Fruit fly (Drosophila melanogaster): ENCODE data around the gene CG4615.

The CG4615 gene

DNA sequence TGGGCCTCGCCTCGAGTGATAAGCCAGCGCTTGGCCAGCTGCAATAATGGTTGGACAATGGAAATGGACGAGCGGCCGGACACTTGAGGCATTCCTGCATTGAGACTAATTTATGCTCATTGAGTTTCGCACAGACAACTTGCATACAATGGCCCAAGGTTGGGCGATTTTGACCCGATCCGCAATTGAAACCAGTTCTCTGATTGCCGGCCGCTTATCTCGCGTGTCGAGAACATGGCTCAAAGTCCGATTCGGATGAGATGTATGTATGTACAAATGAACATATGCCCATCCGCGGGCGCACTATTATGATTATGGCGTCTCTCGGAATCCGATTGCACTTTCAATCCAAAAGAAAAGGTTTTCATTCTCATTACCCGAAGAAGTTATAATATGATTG is 1.4 kb downstream of the CG4615 start:
- TF ChIP-seq CTCF (optimal IDR thresholded peaks at IDR 0.05) (no peak), CG8478 (optimal IDR thresholded peaks at IDR 0.05) (no peak)

DNA sequence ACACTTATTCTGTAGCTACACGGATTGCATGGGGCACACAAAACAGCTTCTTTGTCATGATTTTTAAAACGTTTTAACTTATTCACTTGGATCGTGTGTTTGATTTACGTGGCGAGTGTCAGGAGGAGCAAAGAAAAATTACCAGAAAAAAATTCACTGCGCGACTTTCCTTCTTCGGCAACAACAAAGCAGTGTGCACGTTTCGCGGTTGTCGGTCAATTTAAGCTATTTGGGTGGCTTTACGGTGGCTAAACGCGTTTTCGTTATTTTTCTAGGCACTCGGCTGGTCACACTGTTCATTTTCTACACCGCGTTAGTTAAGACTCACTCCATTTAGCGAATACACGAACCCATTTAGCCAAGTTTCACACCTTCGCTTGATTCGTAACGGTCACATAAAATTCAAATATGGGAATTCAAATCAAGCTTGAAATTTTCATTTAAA is 4.2 kb downstream of the CG4615 start, which contains the start of gene Sxl:
Gene Sxl, minus strand, starts transcription at position 195 of the 445 bp plus-strand sequence.
- TF ChIP-seq CG8478 (optimal IDR thresholded peaks at IDR 0.05) (no peak), CTCF (optimal IDR thresholded peaks at IDR 0.05) (peak; percentile 50 to 69)

DNA sequence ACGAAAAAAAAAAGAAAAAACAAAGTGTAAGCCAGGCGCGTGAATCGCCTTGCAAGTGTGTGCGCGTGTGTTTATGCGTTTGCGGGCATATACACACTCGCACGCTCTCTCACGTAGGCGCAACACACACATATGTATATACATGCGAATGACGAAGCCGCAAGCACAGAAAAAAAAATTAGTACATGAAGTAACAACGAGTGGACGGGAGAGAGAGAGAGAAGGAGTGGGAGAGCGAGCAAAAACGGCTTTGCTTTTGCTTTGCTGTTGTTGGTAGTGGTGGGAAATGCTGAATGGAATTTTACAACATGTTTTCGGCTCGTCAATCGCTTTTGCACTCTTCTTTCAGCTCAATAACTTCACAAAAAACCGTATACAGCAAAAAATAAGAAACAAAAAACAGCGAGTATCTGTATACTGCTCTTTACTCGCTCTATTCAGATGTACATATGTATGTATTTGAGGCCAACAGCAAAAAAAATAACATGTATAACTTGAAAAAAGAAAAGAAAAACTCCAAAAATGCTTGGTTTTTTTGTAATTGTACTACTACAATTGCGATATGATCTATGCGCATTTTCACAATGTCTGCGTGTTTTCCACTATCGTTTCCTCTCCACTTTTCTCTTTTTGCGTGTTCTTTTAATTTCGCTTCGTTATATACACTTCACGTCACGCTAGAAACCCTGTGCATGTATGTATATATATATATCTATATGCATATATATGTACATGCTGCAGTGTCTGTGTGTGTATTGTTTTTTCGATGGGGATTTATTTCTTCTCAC is 4.8 kb downstream of the CG4615 start:
- TF ChIP-seq CG8478 (optimal IDR thresholded peaks at IDR 0.05): no peak
- TF ChIP-seq CTCF (optimal IDR thresholded peaks at IDR 0.05): no peak

DNA sequence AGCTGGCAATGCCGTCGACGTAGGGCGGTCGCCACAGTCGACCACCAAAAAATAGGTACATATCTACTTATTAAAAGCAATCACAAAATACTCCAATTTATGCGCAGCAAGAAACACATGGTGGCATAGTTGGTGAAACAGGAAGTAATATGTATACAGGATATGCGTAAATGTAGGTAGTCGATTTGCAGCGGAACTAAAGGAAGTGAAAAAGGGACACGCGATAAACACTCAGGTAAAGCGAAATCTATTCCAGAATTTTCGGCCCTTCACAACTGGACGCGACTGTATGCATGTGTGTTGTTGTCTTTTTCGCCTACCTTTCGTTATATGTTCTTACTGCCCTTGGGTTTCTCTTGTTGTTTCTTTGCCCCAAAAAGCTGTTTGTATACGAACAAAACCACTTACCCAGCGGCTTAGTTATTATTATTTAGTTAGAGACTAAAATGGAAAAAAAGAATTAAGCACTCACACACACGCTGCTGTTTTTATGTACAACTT is 5.6 kb downstream of the CG4615 start:
- TF ChIP-seq CG8478 (optimal IDR thresholded peaks at IDR 0.05) (no peak), CTCF (optimal IDR thresholded peaks at IDR 0.05) (no peak)

DNA sequence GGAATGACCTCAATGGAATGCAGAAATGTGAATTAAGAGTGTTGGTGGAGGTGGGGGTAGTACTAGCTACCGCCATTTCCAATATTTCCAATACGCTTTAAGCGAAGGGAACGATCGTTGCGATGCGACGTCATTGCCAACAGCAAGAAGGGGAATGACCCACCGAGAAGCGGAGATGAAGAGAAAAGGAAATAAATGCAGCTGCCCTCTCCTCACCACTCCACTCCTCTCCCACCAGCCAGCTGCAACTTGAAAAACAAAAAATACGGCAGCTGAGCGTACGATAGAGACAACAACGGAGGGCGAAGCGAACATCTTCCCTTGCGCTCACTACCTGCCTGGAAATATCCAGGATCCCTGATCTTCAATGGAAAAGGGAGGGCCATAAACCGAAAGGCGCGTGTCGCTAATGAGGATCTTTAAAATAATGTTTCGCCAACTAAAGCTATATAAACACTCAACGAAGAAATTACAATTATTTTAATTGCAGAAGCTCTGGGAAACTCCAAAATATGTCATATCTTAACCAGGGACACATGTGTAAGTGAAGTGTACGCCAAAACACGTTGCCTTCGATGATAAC is 6.1 kb downstream of the CG4615 start:
- TF ChIP-seq CTCF (optimal IDR thresholded peaks at IDR 0.05) (no peak), CG8478 (optimal IDR thresholded peaks at IDR 0.05) (no peak)

DNA sequence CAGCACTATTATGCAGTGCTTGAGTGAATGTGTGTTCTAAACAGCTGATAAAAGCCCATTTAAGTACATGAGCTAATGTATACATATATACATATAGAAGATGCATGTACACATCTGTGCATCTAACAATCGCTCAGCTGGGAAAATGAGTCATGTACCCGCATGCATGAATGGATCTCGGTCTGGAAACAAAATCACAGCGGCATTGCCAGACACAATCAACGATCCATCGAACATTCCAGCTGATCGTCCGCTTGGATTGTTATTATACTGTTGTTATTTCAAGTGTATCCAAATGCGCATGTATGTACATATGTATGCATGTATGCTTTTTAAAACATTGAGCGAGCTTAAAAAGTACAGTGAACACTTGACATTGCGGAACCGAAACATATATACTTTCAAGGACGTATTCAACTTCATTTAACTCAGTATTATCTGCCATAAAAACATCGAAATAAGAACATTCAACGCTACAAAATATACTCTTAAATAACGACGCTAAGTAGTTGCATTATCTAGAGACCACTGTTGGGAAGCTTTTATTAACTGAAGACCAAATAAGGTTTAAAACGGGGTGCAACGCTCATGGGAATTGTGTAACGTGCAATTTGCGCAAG is 6.7 kb downstream of the CG4615 start:
- no peak for TF ChIP-seq CG8478 (optimal IDR thresholded peaks at IDR 0.05)
- no peak for TF ChIP-seq CTCF (optimal IDR thresholded peaks at IDR 0.05)

DNA sequence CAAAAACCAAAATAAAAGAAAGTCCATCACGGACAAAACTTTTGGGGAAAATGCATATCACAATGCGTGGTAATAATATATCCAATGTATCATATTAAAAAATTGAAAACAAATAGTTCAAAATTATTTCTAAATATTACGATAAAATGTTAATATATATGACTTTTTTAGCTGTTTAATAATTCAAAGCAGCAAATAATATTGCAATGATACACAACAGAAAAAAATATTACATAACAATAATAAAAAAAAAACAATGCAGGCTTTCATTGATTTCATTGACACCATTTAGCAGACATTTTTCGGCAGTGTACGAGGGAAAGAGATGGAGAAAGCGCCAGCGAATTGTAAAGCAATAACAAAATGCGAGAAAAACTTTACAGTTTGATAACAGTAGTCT is 7.2 kb downstream of the CG4615 start:
- TF ChIP-seq CG8478 (optimal IDR thresholded peaks at IDR 0.05) (no peak), CTCF (optimal IDR thresholded peaks at IDR 0.05) (no peak)

DNA sequence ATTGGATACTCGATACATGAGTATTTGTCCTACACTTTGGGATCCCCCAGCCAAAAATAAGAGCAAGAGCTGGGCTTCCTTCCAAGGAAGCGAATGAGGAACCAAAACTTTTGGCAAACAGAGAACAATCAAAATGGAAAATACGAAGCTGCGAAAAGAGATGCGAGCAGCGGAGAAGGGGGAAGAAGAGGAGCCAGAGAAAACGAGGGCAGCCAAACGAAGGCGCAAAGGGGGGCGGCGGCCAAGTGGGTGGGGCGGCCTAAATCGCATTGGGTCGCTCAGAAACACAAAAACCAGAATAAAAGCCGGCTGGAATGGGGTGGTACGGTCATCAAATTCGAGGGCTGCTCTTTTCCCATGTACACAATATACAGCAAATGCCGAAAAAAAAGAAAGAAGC is 7.9 kb downstream of the CG4615 start:
- TF ChIP-seq CTCF (optimal IDR thresholded peaks at IDR 0.05) (no peak), CG8478 (optimal IDR thresholded peaks at IDR 0.05) (no peak)

DNA sequence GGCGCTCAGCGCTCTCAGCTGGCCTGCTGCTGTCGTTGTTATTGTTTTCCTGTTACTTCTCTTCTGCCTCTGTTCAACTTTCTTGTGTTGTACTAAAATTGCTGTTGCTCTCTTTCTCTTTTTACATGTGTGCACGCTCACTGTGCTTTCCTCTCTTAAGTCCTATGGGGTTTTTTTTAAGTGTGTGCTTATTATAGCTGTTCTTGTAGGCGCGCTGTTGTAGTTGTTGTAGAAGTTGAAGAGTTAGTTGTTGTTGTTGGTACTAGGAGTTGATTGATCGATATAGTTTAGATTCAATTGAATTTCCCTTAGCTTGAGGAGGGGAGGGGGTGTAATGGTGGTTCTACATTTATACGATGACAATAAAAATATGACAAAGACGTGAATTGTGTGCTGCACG is 10.2 kb downstream of the CG4615 start:
- no peak for TF ChIP-seq CG8478 (optimal IDR thresholded peaks at IDR 0.05)
- no peak for TF ChIP-seq CTCF (optimal IDR thresholded peaks at IDR 0.05)

DNA sequence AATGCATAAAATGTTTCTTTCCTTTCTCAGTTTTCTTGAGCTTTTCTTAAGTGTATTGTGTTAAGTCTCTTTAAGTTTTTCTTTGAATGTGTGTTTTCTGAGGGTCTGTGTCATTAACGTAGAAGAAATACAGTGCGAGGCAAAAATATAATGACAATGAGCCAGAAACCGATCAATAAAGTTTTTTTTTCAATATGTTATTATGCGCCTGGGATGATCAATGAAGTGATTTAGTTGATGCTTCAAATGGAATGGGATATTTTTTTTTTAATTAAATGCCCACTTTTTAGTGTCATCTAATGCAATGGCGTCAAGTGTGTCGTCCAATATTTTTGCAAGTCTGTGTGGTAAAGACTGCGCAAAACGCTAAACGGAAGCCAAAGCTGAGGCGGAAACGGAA is 15.6 kb downstream of the CG4615 start:
- no peak for TF ChIP-seq CTCF (optimal IDR thresholded peaks at IDR 0.05)
- no peak for TF ChIP-seq CG8478 (optimal IDR thresholded peaks at IDR 0.05)

DNA sequence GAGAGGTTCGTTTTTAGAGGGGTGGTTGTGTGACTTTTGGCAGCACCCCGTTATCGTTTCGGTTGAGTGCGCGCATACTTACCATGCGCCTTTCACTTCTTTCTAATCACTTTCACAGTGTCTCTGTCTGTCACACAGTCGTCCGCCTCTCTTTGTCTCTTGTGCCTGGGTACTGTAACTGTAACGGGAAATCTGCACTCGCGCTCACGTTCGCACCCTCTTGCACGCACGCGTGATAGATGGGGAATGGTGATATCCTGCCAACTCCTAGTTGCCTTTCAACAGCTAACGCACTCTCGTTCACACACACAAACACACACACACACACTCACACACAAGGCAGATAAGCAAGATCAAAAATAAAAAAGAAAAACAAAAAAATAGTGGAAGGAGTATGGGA is 19.7 kb downstream of the CG4615 start:
- no peak for TF ChIP-seq CTCF (optimal IDR thresholded peaks at IDR 0.05)
- no peak for TF ChIP-seq CG8478 (optimal IDR thresholded peaks at IDR 0.05)

DNA sequence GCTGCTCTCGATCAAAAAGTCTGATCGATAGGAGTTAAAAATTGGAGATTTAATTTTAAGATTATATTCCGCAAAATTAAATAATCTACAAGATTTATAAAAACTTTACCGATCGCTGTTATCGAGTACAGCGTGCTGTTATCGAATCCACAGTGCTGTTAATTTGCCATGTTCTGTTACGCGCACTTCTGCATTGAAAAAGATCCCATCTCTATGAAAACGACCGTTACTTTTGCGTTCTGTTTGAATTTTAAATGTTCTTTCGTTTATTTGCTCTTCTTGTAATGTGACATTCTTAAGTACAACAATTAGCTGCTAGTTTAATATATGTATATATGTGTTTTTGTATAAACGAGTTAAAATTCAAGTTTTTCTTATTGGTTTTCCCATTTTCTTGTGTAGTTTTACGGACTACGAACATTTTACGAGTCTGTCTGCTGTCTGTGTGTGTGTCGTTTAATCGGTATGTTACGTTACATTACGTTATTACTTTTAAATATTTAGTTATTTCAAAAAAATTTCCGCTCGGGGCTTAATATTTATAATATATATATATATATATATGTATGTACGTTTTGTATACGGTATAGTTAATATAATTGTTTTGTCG is 27.7 kb downstream of the CG4615 start:
- no peak for TF ChIP-seq CG8478 (optimal IDR thresholded peaks at IDR 0.05)
- no peak for TF ChIP-seq CTCF (optimal IDR thresholded peaks at IDR 0.05)

DNA sequence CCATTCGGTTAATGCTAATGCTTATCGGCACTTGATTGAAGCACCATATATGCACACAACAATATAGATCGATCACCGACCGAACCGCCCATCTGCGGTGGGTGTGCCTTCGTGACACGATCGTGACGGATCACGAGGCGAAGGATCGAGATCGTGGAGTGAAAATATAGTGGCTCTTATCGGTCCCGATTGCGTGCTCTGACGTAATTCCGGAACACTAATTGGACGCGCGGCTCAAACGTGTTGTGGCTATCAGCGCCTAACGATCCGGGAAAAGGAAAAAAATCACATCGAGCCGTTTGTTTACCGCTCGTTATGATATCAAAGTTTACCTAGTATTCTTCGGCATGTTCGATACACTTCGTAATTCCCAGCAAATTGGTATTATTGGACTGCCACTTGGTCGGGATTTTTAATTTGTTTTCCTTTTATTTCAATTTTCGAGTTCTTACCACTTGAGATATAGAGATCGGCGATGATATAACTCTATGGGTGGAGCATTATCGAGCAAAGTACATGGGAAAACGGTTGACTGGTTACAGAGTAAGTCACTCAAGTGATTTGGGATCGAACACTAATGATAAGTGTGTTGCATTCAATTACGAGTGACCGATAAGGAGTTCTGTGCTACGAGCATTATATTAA is 28.7 kb downstream of the CG4615 start:
- no peak for TF ChIP-seq CTCF (optimal IDR thresholded peaks at IDR 0.05)
- no peak for TF ChIP-seq CG8478 (optimal IDR thresholded peaks at IDR 0.05)

DNA sequence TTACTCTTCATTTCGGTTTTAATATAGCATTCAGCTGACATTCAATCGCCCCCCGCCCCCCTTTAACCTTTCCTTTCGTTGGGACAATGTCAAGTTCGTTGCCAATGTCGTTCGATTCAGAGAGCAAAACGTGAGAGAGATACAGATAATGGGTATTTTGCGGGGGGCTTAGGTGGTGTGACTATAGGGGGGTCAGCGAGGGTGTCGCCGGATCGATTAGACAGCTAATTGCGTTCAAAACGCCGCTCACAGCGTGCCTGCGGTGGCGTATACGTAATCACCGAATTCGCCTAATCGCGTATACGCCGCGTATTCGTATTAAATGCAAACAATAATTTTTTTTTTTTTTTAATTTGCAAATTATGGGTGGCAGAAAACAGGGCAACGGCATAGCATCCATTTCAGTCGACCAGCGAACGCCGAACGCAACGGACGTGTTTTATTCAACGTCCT is 33.1 kb downstream of the CG4615 start, which contains the start of gene CG4607:
Gene CG4607, plus strand, starts transcription at position 403 of the 453 bp plus-strand sequence.
- TF ChIP-seq CTCF (optimal IDR thresholded peaks at IDR 0.05) (no peak), CG8478 (optimal IDR thresholded peaks at IDR 0.05) (no peak)

DNA sequence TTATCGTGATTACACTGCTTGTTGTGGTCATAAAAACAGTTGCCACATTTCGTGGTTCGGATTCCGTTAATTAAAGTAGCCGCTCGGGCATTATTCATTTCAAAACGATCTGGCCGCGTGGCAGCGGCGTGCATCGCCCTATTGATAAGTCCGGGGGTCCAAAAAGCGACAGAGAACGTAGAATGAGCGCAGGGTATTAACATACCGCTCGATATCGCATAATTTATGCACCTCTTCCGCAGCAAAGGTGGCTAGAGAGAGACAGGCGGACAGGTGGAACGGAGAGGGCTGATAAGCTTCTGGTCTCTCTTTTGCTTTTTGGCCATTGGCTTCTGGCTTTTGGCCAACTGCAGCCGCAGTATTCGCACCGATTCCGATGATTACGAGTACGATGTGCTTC is 34.0 kb downstream of the CG4615 start:
- no peak for TF ChIP-seq CTCF (optimal IDR thresholded peaks at IDR 0.05)
- TF ChIP-seq CG8478 (optimal IDR thresholded peaks at IDR 0.05): no peak

All from S2 (cell line).